Worm (Caenorhabditis elegans) whole organism, L4/young adult: ENCODE measurements around the gene K01A12.4.

Experiments
- W03F9.2 ChIP-seq: fragments of 150-350 bp; optimal IDR thresholded peaks from 2 replicates; lab custom pipeline; 2014; ENCODE audit warnings: missing biosample characterization, missing genetic modification characterization
- dao-5 ChIP-seq: sonication (generic microtip); optimal IDR thresholded peaks from 2 replicates; lab custom pipeline; 2016; ENCODE audit warnings: missing genotype, missing genetic modification characterization, moderate library complexity, missing compliant biosample characterization
- him-1 ChIP-seq: sonication (generic microtip); optimal IDR thresholded peaks from 2 replicates; lab custom pipeline; 2016; ENCODE audit warnings: missing genotype, missing genetic modification reagents, missing genetic modification characterization, missing compliant biosample characterization

Gene K01A12.4

ce11 chrX:8584825-8585384 lies 25.8 kb upstream of the K01A12.4 start:
- TF ChIP-seq him-1 (tag; lab: Kevin White, UChicago) (no peak), dao-5 (no peak), W03F9.2 (no peak)

DNA sequence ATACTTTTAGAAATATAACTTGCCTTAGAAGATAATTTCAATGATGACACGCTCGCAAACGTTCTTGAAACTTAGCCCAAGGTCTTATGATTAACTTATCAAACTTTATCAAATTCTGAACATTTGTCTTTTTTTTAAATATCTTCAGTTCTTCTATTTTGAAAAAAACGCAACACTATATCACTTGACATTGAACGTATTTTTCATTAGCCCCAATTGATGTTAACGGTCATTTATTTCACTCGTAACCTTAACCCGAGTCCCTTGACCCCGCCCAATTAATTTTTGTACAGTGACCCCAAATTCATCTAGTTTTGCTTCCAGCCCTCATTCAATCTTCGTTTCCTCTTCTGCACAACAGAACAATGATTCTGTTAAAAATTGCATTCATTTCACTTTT lies 24.9 kb upstream of the K01A12.4 start, which contains the start of gene F18E9.3:
F18E9.3 (plus strand) TSS at position 311 of the 400 bp plus-strand sequence.
- TF ChIP-seq him-1 (tag; lab: Kevin White, UChicago) (no peak), dao-5 (no peak), W03F9.2 (no peak)

DNA sequence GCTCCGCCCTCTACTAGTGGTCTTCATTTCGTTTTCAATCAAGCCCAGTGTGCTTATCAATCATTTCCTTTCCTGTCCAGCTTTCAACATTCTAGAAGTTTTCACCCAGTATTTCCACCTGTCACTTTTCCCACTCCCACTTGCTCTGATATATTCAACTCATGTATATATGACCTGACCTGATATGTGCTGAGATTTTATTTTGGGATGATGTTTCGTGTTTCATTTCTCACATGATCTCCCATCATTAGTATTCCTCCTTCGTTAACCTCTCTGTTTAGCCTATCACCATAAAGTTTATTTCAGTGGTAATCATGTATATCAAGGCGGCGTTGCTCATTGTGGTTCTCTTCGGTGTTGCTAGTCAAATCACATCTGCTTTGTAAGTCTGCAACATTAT lies 17.8 kb upstream of the K01A12.4 start, which contains the start of gene nlp-7:
nlp-7 (plus strand) TSS at position 301 of the 400 bp plus-strand sequence.
- TF ChIP-seq him-1 (tag; lab: Kevin White, UChicago) (no peak), dao-5 (no peak), W03F9.2 (no peak)

DNA sequence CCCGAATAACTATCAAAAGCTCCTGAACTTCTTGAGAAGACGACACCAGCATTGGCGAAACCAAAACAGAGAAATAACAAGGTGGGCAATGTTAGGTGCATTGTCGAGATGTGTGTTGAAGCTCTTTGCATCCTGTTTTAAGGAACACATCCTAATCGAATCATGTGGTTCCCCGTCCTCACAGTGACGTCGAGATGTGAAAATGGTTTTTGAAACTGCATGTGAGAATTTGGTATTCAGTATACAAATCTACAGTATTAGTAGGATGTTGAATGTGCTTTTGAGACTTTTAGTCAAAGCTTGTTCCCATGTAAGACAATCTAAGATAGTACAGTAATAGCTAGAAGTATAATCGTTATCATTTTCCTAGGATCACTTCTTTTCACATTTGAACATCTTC lies 13.1 kb upstream of the K01A12.4 start, which contains the start of gene F18E9.7:
F18E9.7 (minus strand) TSS at position 101 of the 400 bp plus-strand sequence.
- no peak for TF ChIP-seq W03F9.2
- no peak for TF ChIP-seq dao-5
- no peak for TF ChIP-seq him-1 (tag; lab: Kevin White, UChicago)

DNA sequence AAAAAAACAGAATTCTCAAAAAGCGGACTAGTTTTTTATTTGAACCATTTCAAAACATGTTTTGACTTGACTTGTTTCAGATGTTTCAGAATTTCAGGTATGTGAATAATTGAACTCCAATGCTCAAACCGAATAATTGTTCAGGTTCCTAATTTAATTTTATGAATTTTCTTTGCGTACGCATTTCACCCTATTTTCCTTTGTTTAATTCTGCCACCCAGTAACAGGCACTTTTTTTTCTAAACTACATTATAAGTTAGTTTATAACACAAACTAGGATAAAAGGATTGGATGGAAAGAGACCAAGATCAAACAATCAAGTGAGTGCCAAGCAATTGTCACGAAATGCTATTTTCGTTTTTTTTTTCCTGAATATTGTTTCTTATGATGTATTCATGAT lies 12.2 kb upstream of the K01A12.4 start:
- no peak for TF ChIP-seq him-1 (tag; lab: Kevin White, UChicago)
- TF ChIP-seq dao-5, result no peak
- no peak for TF ChIP-seq W03F9.2

DNA sequence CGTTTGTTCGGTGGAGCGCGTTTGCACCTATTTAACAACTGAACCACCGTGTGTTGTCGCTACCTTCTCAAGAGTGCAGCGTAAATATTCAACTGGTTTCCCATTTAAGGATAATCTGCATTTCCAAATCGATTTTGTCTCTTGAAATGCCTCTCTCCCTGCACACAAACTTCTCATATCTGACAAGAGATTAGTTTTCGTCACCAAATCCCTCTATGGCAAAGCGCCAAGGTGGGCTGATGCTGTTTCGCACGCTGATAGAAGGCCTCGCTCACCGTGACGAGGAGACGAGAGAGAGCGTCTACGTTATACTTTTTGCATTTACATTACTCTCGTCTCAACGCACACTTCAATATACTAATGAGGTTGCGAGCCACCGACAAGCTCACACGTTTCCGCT lies 11.0 kb upstream of the K01A12.4 start:
- TF ChIP-seq dao-5, result no peak
- no peak for TF ChIP-seq him-1 (tag; lab: Kevin White, UChicago)
- no peak for TF ChIP-seq W03F9.2

DNA sequence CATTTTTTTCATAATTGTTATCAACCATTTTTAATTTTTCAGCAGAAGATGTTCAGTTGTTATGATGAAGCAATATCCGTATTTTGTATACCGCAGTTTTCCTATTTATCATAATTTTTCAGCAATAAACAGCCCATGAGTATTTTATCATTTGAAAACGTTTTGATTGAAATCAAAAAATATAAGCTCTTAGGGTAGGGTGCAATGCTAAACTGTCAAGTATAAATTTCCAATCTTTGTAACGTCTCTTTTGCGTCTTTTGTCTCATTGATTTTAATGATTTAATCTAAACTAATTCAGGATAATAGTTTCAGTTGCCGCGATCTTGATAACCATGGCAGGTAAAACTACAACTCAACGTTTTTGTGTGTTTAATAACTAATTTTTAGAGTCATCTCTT lies 9.5 kb upstream of the K01A12.4 start, which contains the start of gene F18E9.1:
F18E9.1 (plus strand) TSS at position 301 of the 400 bp plus-strand sequence.
- TF ChIP-seq him-1 (tag; lab: Kevin White, UChicago) (no peak), dao-5 (no peak), W03F9.2 (no peak)

ce11 chrX:8602722-8603427 lies 7.8 kb upstream of the K01A12.4 start:
- no peak for TF ChIP-seq W03F9.2
- TF ChIP-seq him-1 (tag; lab: Kevin White, UChicago), result no peak
- TF ChIP-seq dao-5, result no peak

DNA sequence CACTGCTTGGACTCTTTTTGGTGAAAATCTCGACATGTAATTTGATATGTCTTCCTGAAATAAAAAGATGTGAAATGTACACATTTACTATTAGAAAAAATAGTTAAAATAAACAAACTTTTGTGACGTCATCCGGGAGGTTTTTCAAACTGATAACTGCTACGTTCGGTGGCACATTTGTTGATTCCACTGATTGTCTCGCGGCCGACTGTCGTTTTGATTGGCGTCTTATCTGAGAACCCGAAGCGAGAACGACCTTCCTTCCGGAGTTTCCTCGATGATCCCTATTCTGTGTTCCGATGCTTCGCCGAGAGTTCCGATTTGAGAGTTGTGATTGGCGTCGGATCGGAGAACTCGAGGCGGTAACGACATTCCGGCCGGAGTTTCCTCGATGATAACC lies 6.5 kb upstream of the K01A12.4 start:
- no peak for TF ChIP-seq W03F9.2
- TF ChIP-seq dao-5, result no peak
- TF ChIP-seq him-1 (tag; lab: Kevin White, UChicago), result no peak

- no peak for TF ChIP-seq him-1 (tag; lab: Kevin White, UChicago)
- no peak for TF ChIP-seq W03F9.2
- TF ChIP-seq dao-5, result no peak
Measured at ce11 chrX:8605005-8605404, 5.7 kb upstream of the K01A12.4 start, which contains the start of the genes H35N09.2 and H35N09.1. Gene H35N09.2, minus strand, starts transcription at chrX:8605058. Gene H35N09.1, plus strand, starts transcription at chrX:8605339.

ce11 chrX:8608756-8609155 lies 1.9 kb upstream of the K01A12.4 start:
- no peak for TF ChIP-seq W03F9.2
- TF ChIP-seq him-1 (tag; lab: Kevin White, UChicago), result no peak
- TF ChIP-seq dao-5, result peak; percentile 12

DNA sequence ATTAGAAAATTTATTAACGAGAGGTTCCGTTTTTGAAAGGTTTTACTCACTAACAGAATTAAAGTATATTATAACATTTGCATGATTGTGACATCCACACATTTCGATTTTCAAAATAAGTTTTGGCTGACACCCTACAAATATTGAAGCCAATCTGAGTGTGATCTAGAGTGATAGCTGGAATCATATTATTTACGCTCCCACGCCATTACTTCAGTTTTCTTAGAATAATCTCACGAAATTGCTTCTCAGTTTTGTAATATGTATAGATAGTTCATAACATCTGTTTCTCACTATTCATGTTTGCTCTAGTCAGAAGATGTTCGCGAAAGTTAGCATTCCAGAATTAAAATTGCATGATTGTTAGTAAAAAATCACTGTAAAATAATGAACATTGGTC lies 1.6 kb downstream of the K01A12.4 start:
- TF ChIP-seq W03F9.2, result no peak

DNA sequence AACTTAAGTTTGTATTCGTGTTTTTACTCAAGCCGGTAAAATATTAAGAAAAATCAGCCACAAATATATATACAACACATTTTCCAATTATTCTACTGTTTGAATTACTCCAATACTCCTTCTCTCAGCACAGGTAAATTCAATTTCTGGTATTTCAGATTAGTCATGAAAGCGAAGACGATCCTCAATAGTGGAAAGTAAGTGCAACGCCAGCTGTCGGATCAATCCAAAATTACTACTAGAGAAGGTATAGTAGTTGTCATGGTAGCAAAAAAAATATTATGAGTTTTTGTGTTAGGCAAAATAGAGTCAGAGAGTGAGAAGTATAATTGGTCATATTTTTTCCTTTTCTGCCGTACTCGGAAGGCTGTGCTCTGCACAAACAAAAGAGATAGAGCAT lies 2.3 kb downstream of the K01A12.4 start, which contains the start of gene K01A12.2:
K01A12.2 (plus strand) TSS at position 301 of the 400 bp plus-strand sequence.
- no peak for TF ChIP-seq dao-5
- TF ChIP-seq him-1 (tag; lab: Kevin White, UChicago), result no peak
- no peak for TF ChIP-seq W03F9.2

- TF ChIP-seq dao-5 (peak; percentile 14), W03F9.2 (peak; percentile 15), him-1 (tag; lab: Kevin White, UChicago) (no peak)
Measured at ce11 chrX:8623840-8624591, 13.3 kb downstream of the K01A12.4 start.

DNA sequence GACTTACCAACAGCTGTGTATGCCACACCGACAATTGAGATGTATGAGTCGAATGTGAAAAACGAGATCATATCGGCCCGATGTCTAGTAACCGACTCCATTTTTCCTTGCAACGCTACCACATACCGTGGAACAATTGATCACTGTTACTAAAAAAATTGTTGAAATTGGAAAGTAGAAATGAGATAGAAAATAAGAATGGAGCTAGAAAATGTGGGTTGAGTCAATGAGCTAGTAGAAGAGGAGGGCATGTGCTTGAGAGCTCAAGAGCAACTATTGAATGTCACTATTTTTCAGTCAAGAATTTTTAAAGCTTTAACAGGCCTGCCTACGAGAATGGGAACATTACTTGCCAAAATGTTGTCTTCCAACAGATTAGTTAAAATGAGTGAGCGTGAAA lies 14.4 kb downstream of the K01A12.4 start, which contains the start of gene K01A12.3:
K01A12.3 (minus strand) TSS at position 101 of the 400 bp plus-strand sequence.
- TF ChIP-seq dao-5 (no peak), him-1 (tag; lab: Kevin White, UChicago) (no peak), W03F9.2 (no peak)
